Worm (Caenorhabditis elegans) whole organism, midembryonic: ENCODE results near the gene ugt-38.

Experiments
- flt-1 ChIP-seq: fragments of 200-800 bp; sonication (Bioruptor generic); IDR thresholded peaks from 2 replicates; pipeline ENCODE4 v1.3.6; 2022; ENCODE audit warnings: missing genetic modification characterization, missing compliant biosample characterization
- ref-1 ChIP-seq: fragments of 200-800 bp; sonication (Bioruptor generic); conservative IDR thresholded peaks from 2 replicates; pipeline ENCODE4 v1.3.6; 2022; ENCODE audit warnings: missing genetic modification reagents, missing genetic modification characterization, missing compliant biosample characterization
- ztf-23 ChIP-seq: fragments of 200-800 bp; sonication (Bioruptor generic); IDR thresholded peaks from 2 replicates; pipeline ENCODE4 v1.3.6; 2022; ENCODE audit warnings: missing genetic modification reagents, missing genetic modification characterization, missing compliant biosample characterization

- TF ChIP-seq ref-1 (GFP tag; lab: Robert Waterston, UW) (no peak), flt-1 (GFP tag; lab: Robert Waterston, UW) (no peak), ztf-23 (GFP tag; lab: Robert Waterston, UW) (no peak)
These were observed 6.9 kb downstream of the ugt-38 start for ce11 chrV:7140368-7140767.
